Worm (Caenorhabditis elegans) whole organism, L3 larva: ENCODE measurements around the gene Y7A5A.9.

Source experiments
- R02D3.7 ChIP-seq: fragments of 150-350 bp; optimal IDR thresholded peaks from 2 replicates; lab custom pipeline; 2014; ENCODE audit warnings: missing biosample characterization, missing genetic modification characterization
- ZK546.5 ChIP-seq: sonication (generic microtip); optimal IDR thresholded peaks from 2 replicates; lab custom pipeline; 2017; ENCODE audit warnings: missing biosample characterization, missing genetic modification characterization
- ama-1 ChIP-seq: fragments of 150-350 bp; optimal IDR thresholded peaks from 2 replicates; lab custom pipeline; 2018
- ceh-16 ChIP-seq: sonication (generic microtip); optimal IDR thresholded peaks from 2 replicates; lab custom pipeline; 2017; ENCODE audit warnings: missing biosample characterization, missing genetic modification characterization
- ceh-82 ChIP-seq: fragments of 150-350 bp; optimal IDR thresholded peaks from 2 replicates; lab custom pipeline; 2014; ENCODE audit warnings: missing biosample characterization, missing genetic modification characterization
- ceh-9 ChIP-seq: sonication (generic microtip); optimal IDR thresholded peaks from 2 replicates; lab custom pipeline; 2018; ENCODE audit warnings: missing biosample characterization, missing genetic modification characterization
- daf-12 ChIP-seq: fragments of 150-350 bp; optimal IDR thresholded peaks from 2 replicates; lab custom pipeline; 2014; ENCODE audit warnings: missing biosample characterization, missing genetic modification reagents, missing genetic modification characterization
- elt-2 ChIP-seq: sonication (generic microtip); optimal IDR thresholded peaks from 2 replicates; lab custom pipeline; 2016; ENCODE audit warnings: missing genetic modification reagents, mild to moderate bottlenecking, missing genetic modification characterization, missing compliant biosample characterization
- eor-1 ChIP-seq, 2 experiments: fragments of 150-350 bp; optimal IDR thresholded peaks; 2 replicates each; lab custom pipeline; 2014 to 2018; ENCODE audit warnings: missing biosample characterization in 2 of 2, missing genetic modification characterization in 2 of 2
- fkh-10 ChIP-seq: sonication (generic microtip); optimal IDR thresholded peaks from 2 replicates; lab custom pipeline; 2017; ENCODE audit warnings: missing biosample characterization, missing genetic modification reagents, missing genetic modification characterization
- fkh-2 ChIP-seq: fragments of 150-350 bp; optimal IDR thresholded peaks from 2 replicates; lab custom pipeline; 2014; ENCODE audit warnings: missing biosample characterization, missing genetic modification reagents, missing genetic modification characterization
- fos-1 ChIP-seq: fragments of 150-350 bp; optimal IDR thresholded peaks from 2 replicates; lab custom pipeline; 2014; ENCODE audit warnings: missing biosample characterization, missing genetic modification characterization
- hmg-11 ChIP-seq: sonication (generic microtip); optimal IDR thresholded peaks from 2 replicates; lab custom pipeline; 2016; ENCODE audit warnings: missing genetic modification characterization, missing compliant biosample characterization
- jun-1 ChIP-seq: fragments of 150-350 bp; optimal IDR thresholded peaks from 2 replicates; lab custom pipeline; 2014; ENCODE audit warnings: missing biosample characterization, missing genetic modification reagents, missing genetic modification characterization
- lin-15B ChIP-seq: fragments of 150-350 bp; optimal IDR thresholded peaks from 2 replicates; lab custom pipeline; 2014; ENCODE audit warnings: missing biosample characterization, missing genetic modification characterization
- lin-39 ChIP-seq: fragments of 150-350 bp; optimal IDR thresholded peaks from 2 replicates; lab custom pipeline; 2018; ENCODE audit warnings: missing biosample characterization, missing genetic modification reagents, missing genetic modification characterization
- lsy-12 ChIP-seq: sonication (generic microtip); optimal IDR thresholded peaks from 2 replicates; lab custom pipeline; 2016; ENCODE audit warnings: mild to moderate bottlenecking, missing genetic modification characterization, missing compliant biosample characterization
- mdl-1 ChIP-seq: fragments of 150-350 bp; optimal IDR thresholded peaks from 2 replicates; lab custom pipeline; 2014; ENCODE audit warnings: missing biosample characterization, missing genetic modification characterization
- mml-1 ChIP-seq: fragments of 150-350 bp; sonication (generic microtip); optimal IDR thresholded peaks from 3 replicates; lab custom pipeline; 2014; ENCODE audit warnings: missing biosample characterization, missing genetic modification characterization
- nhr-11 ChIP-seq: fragments of 150-350 bp; optimal IDR thresholded peaks from 2 replicates; lab custom pipeline; 2014; ENCODE audit warnings: missing biosample characterization, missing genetic modification characterization
- nhr-12 ChIP-seq: fragments of 150-350 bp; optimal IDR thresholded peaks from 2 replicates; lab custom pipeline; 2014; ENCODE audit warnings: missing biosample characterization, missing genetic modification characterization
- nhr-23 ChIP-seq: fragments of 150-350 bp; optimal IDR thresholded peaks from 2 replicates; lab custom pipeline; 2014; ENCODE audit warnings: missing biosample characterization, missing genetic modification reagents, missing genetic modification characterization
- nhr-237 ChIP-seq: fragments of 150-350 bp; optimal IDR thresholded peaks from 2 replicates; lab custom pipeline; 2014; ENCODE audit warnings: missing biosample characterization, missing genetic modification characterization
- nhr-25 ChIP-seq: sonication (generic microtip); optimal IDR thresholded peaks from 2 replicates; lab custom pipeline; 2017; ENCODE audit warnings: missing biosample characterization, missing genetic modification characterization
- nhr-28 ChIP-seq: fragments of 150-350 bp; optimal IDR thresholded peaks from 2 replicates; lab custom pipeline; 2014; ENCODE audit warnings: missing biosample characterization, missing genetic modification characterization
- nhr-43 ChIP-seq: sonication (generic microtip); optimal IDR thresholded peaks from 2 replicates; lab custom pipeline; 2016; ENCODE audit warnings: mild to moderate bottlenecking, missing genetic modification characterization, missing compliant biosample characterization; ENCODE audit not compliant: poor library complexity, severe bottlenecking
- nhr-67 ChIP-seq: fragments of 150-350 bp; optimal IDR thresholded peaks from 2 replicates; lab custom pipeline; 2014; ENCODE audit warnings: missing biosample characterization, missing genetic modification characterization
- nhr-76 ChIP-seq: fragments of 150-350 bp; sonication (generic microtip); optimal IDR thresholded peaks from 5 replicates; lab custom pipeline; 2014; ENCODE audit warnings: missing biosample characterization, missing genetic modification characterization
- nhr-77 ChIP-seq: fragments of 150-350 bp; optimal IDR thresholded peaks from 2 replicates; lab custom pipeline; 2014; ENCODE audit warnings: missing biosample characterization, missing genetic modification characterization
- pha-4 ChIP-seq: fragments of 150-350 bp; optimal IDR thresholded peaks from 2 replicates; lab custom pipeline; 2014; ENCODE audit warnings: missing biosample characterization, missing genetic modification reagents, missing genetic modification characterization
- sea-2 ChIP-seq: fragments of 150-350 bp; sonication (generic microtip); optimal IDR thresholded peaks from 4 replicates; lab custom pipeline; 2014; ENCODE audit warnings: missing biosample characterization, missing genetic modification reagents, missing genetic modification characterization
- snpc-4 ChIP-seq: fragments of 150-350 bp; optimal IDR thresholded peaks from 2 replicates; lab custom pipeline; 2014; ENCODE audit warnings: missing biosample characterization, missing genetic modification characterization
- unc-39 ChIP-seq: sonication (generic microtip); optimal IDR thresholded peaks from 4 replicates; lab custom pipeline; 2017; ENCODE audit warnings: missing biosample characterization, missing genetic modification characterization
- unc-62 ChIP-seq: fragments of 150-350 bp; sonication (generic microtip); optimal IDR thresholded peaks from 4 replicates; lab custom pipeline; 2014; ENCODE audit warnings: missing biosample characterization, missing genetic modification reagents, missing genetic modification characterization
- ztf-11 ChIP-seq: fragments of 150-350 bp; optimal IDR thresholded peaks from 2 replicates; lab custom pipeline; 2014; ENCODE audit warnings: missing biosample characterization, missing genetic modification characterization
- ztf-4 ChIP-seq: fragments of 150-350 bp; optimal IDR thresholded peaks from 2 replicates; lab custom pipeline; 2014; ENCODE audit warnings: missing biosample characterization, missing genetic modification characterization

The Y7A5A.9 gene

DNA sequence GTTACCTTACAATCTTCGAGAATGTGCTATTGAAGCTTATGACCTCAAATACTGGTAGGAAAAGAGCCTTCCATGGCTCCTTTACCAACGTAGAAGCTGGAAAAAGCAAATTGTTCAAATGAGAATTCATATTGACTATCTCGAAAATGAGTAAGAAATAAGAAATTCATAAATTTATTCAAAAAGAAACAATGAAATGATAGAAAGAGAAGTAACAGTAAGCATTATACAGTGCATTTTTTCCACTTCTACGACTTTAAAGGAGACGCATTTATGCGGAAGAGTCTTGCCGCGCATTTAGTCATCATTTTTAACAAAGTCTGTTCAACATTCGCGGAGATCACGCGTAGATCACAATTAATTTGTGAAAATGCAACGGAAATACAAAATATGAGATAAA lies 32.0 kb upstream of the Y7A5A.9 start, which contains the start of gene Y7A5A.10:
TSS of gene Y7A5A.10 (minus strand) at position 101 of the 400 bp plus-strand sequence.
- TF ChIP-seq jun-1 (tag; lab: Kevin White, UChicago) (no peak), lsy-12 (no peak), mml-1 (tag; lab: Kevin White, UChicago) (no peak), ceh-9 (tag; lab: Kevin White, UChicago) (no peak), nhr-25 (tag; lab: Kevin White, UChicago) (no peak), nhr-12 (no peak), nhr-28 (tag; lab: Kevin White, UChicago) (no peak), R02D3.7 (tag; lab: Kevin White, UChicago) (no peak), nhr-11 (tag; lab: Kevin White, UChicago) (no peak), nhr-23 (no peak), mdl-1 (tag; lab: Kevin White, UChicago) (no peak), ama-1 (lab: Kevin White, UChicago) (no peak), nhr-77 (tag; lab: Kevin White, UChicago) (no peak), unc-62 (GFP tag; lab: Kevin White, UChicago) (no peak), unc-39 (tag; lab: Kevin White, UChicago) (no peak)

DNA sequence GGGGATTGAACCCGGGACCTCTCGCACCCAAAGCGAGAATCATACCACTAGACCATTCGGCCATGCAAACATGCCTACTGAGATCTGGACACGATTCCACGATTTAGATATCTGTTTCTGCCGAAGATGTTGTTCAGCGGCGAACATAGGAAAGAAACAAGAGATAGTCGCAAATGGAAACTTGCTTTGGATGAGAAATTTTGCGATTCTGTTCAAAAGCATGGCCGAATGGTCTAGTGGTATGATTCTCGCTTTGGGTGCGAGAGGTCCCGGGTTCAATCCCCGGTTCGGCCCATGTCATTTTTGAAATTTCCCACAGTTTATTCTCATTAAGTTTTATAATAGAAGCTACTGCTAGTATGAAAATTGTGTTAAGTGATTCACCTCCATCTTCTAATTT lies 30.3 kb upstream of the Y7A5A.9 start:
- TF ChIP-seq nhr-43 (tag; lab: Kevin White, UChicago) (peak; percentile 68), nhr-23 (peak; percentile 50), fkh-2 (tag; lab: Kevin White, UChicago) (no peak), hmg-11 (no peak), pha-4 (tag; lab: Kevin White, UChicago) (no peak), nhr-237 (tag; lab: Kevin White, UChicago) (no peak), mdl-1 (tag; lab: Kevin White, UChicago) (no peak), elt-2 (tag; lab: Kevin White, UChicago) (no peak), nhr-25 (tag; lab: Kevin White, UChicago) (peak; percentile 29), ztf-11 (no peak), lsy-12 (peak; percentile 6)
- TF ChIP-seq, all 47 proteins: peak for 4

DNA sequence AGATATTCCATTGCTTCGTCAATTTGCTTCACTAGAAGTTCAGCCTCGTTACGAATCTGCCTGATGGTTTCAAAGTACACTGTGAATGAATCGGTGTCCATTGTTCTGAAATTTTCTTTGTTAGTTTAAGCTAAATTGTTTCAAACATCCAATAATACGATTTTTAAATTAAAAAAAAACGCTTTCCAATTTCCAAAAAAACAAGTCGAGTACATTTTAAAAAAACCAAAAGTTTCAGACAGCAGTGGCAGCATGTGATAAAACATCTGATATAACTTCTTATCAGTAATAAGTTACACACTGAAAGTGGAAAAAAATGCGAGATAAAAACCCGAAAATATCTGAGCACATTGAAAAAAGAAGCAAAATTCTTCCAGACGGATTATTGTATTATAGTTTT lies 27.4 kb upstream of the Y7A5A.9 start, which contains the start of gene Y7A5A.6:
TSS of gene Y7A5A.6 (minus strand) at position 101 of the 400 bp plus-strand sequence.
- TF ChIP-seq elt-2 (tag; lab: Kevin White, UChicago), result peak; percentile 50
- no peak for TF ChIP-seq snpc-4 (tag; lab: Kevin White, UChicago)

DNA sequence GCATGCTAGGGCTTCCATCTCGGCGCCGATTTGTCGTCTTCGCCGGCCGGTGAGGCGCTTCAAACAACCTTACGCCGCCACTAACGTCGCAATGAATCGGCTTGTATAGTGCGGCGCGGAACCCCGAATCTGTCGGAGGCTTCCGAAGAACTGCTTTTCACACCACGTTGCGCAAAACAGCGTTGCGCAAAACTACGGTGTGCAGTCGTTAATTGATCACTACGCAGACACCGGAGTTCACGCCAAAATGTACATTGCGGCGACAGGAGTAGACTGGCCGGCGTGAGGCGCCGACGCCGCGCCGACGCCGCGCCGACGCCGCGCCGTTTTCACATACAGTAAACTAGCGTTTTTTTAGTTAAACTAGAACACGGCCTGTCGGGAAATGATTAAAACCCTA lies 25.1 kb upstream of the Y7A5A.9 start:
- TF ChIP-seq mml-1 (tag; lab: Kevin White, UChicago) (no peak), ceh-16 (tag; lab: Kevin White, UChicago) (no peak), fkh-10 (GFP tag; lab: Kevin White, UChicago) (no peak), ceh-82 (tag; lab: Kevin White, UChicago) (no peak), eor-1 (tag; optimal IDR thresholded peaks at IDR 0.05; lab: Kevin White, UChicago) (no peak), nhr-76 (tag; lab: Kevin White, UChicago) (no peak), hmg-11 (no peak), jun-1 (tag; lab: Kevin White, UChicago) (no peak), unc-39 (tag; lab: Kevin White, UChicago) (no peak), lin-39 (no peak), elt-2 (tag; lab: Kevin White, UChicago) (no peak), ama-1 (lab: Kevin White, UChicago) (no peak), mdl-1 (tag; lab: Kevin White, UChicago) (no peak), snpc-4 (tag; lab: Kevin White, UChicago) (no peak)

DNA sequence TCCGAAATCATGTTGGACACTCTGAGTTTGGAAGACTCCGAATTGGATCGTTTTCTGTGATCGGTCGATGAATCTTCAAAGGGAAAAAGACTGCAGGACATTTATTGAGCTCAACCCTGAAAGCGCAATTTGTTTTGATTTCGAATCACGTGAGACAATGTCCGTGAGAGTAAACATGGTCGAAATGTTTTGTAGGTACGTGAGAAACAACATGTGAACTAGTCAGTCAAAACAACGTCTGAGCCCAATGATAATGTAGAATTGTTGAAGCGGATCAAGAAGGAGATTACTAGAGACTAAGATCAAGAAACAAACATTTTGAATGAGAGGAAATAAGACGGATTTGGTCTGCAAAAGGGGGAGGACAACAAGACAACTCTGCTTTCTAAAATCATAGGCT lies 22.9 kb upstream of the Y7A5A.9 start, which contains the start of gene Y7A5A.7:
TSS of gene Y7A5A.7 (minus strand) at position 101 of the 400 bp plus-strand sequence.
- TF ChIP-seq unc-62 (GFP tag; lab: Kevin White, UChicago) (no peak), sea-2 (GFP tag; lab: Kevin White, UChicago) (no peak), mml-1 (tag; lab: Kevin White, UChicago) (no peak), lin-39 (no peak), fos-1 (no peak), lin-15B (tag; lab: Kevin White, UChicago) (no peak), ZK546.5 (tag; lab: Kevin White, UChicago) (no peak), ceh-82 (tag; lab: Kevin White, UChicago) (no peak), ztf-4 (no peak), daf-12 (tag; lab: Kevin White, UChicago) (no peak), snpc-4 (tag; lab: Kevin White, UChicago) (no peak), ceh-16 (tag; lab: Kevin White, UChicago) (no peak), nhr-43 (tag; lab: Kevin White, UChicago) (no peak), nhr-23 (no peak), mdl-1 (tag; lab: Kevin White, UChicago) (no peak), ama-1 (lab: Kevin White, UChicago) (no peak), lsy-12 (no peak), nhr-67 (tag; lab: Kevin White, UChicago) (no peak)
